Worm (Caenorhabditis elegans) whole organism, early embryonic: ENCODE results near the gene slc-17.7.

Experiments
- B0310.2 ChIP-seq: sonication (generic microtip); optimal IDR thresholded peaks from 2 replicates; lab custom pipeline; 2016; ENCODE audit warnings: mild to moderate bottlenecking, missing genetic modification characterization, missing compliant biosample characterization
- F13C5.2 ChIP-seq: sonication (generic microtip); optimal IDR thresholded peaks from 2 replicates; lab custom pipeline; 2017; ENCODE audit warnings: mild to moderate bottlenecking, missing genetic modification characterization, inconsistent platforms, missing compliant biosample characterization
- aly-1 ChIP-seq: sonication (generic microtip); optimal IDR thresholded peaks from 2 replicates; lab custom pipeline; 2016; ENCODE audit warnings: missing genetic modification characterization, missing compliant biosample characterization
- ama-1 ChIP-seq: fragments of 150-350 bp; optimal IDR thresholded peaks from 2 replicates; lab custom pipeline; 2014
- ceh-13 ChIP-seq: fragments of 200-800 bp; sonication (Bioruptor generic); optimal IDR thresholded peaks from 2 replicates; lab custom pipeline; 2018; ENCODE audit warnings: mild to moderate bottlenecking, missing genetic modification characterization, missing compliant biosample characterization
- ceh-36 ChIP-seq: sonication (generic microtip); optimal IDR thresholded peaks from 2 replicates; lab custom pipeline; 2016; ENCODE audit warnings: missing genetic modification characterization, inconsistent platforms, missing compliant biosample characterization
- ets-7 ChIP-seq: sonication (generic microtip); optimal IDR thresholded peaks from 2 replicates; lab custom pipeline; 2016; ENCODE audit warnings: missing genotype, missing genetic modification characterization, missing compliant biosample characterization
- flt-1 ChIP-seq: fragments of 200-800 bp; sonication (Bioruptor generic); IDR thresholded peaks from 2 replicates; pipeline ENCODE4 v1.3.6; 2022; ENCODE audit warnings: missing genetic modification characterization, missing compliant biosample characterization
- hmbx-1 ChIP-seq: sonication (generic microtip); optimal IDR thresholded peaks from 2 replicates; lab custom pipeline; 2016; ENCODE audit warnings: mild to moderate bottlenecking, missing genetic modification characterization, missing compliant biosample characterization
- hmg-4 ChIP-seq: fragments of 200-800 bp; sonication (Bioruptor generic); optimal IDR thresholded peaks from 2 replicates; lab custom pipeline; 2018; ENCODE audit warnings: mild to moderate bottlenecking, missing genetic modification characterization, missing compliant biosample characterization
- hnd-1 ChIP-seq: sonication (generic microtip); optimal IDR thresholded peaks from 2 replicates; lab custom pipeline; 2016; ENCODE audit warnings: missing genetic modification characterization, missing compliant biosample characterization
- pes-1 ChIP-seq: fragments of 200-800 bp; sonication (Bioruptor generic); IDR thresholded peaks from 2 replicates; pipeline ENCODE4 v1.3.6; 2022; ENCODE audit warnings: missing genetic modification reagents, missing genetic modification characterization, missing compliant biosample characterization
- scrt-1 ChIP-seq: fragments of 200-800 bp; sonication (Bioruptor generic); IDR thresholded peaks from 2 replicates; pipeline ENCODE4 v1.3.6; 2022; ENCODE audit warnings: missing genetic modification characterization, missing compliant biosample characterization
- sea-1 ChIP-seq: fragments of 200-800 bp; sonication (Bioruptor generic); conservative IDR thresholded peaks from 2 replicates; pipeline ENCODE4 v1.3.6; 2022; ENCODE audit warnings: missing genetic modification characterization, missing compliant biosample characterization
- tbx-11 ChIP-seq: fragments of 200-800 bp; sonication (Bioruptor generic); IDR thresholded peaks from 2 replicates; pipeline ENCODE4 v1.3.6; 2022; ENCODE audit warnings: missing genetic modification characterization, missing compliant biosample characterization
- tbx-37 ChIP-seq: fragments of 200-800 bp; sonication (Bioruptor generic); conservative IDR thresholded peaks from 2 replicates; pipeline ENCODE4 v1.3.6; 2022; ENCODE audit warnings: missing genetic modification reagents, missing genetic modification characterization, missing compliant biosample characterization
- tra-4 ChIP-seq: sonication (generic microtip); optimal IDR thresholded peaks from 2 replicates; lab custom pipeline; 2017; ENCODE audit warnings: missing genetic modification characterization, missing compliant biosample characterization

Gene slc-17.7

ce11 chrV:9219390-9219733 is 46.9 kb downstream of the slc-17.7 start:
- TF ChIP-seq ceh-36 (tag; lab: Kevin White, UChicago) (peak; percentile 44), sea-1 (GFP tag; lab: Robert Waterston, UW) (no peak)

ce11 chrV:9218655-9219389 is 47.5 kb downstream of the slc-17.7 start:
- TF ChIP-seq tbx-11 (GFP tag; lab: Robert Waterston, UW) (0 out of 2 replicates have a peak, but pooled peaks have one; percentile 32), sea-1 (GFP tag; lab: Robert Waterston, UW) (no peak)

DNA sequence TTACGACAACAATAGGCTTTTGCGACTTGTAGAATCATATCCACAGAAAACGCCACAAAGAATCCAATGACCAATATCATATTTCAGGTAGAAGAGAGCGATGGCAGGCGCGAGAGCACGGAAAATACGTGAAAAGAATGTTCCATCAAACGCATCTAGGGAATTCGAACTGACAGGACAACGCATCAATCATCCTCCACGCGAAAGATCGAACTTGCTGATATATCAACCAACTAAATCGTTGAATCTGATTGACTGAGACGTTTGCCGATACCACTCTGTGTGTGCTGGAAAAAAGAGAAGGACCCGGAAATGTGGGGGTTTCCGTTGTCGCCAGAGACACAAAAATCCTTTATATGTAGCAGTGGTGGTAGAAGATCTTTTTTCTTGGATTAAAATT is 48.1 kb downstream of the slc-17.7 start:
- TF ChIP-seq ama-1 (lab: Kevin White, UChicago) = no peak
- no peak for TF ChIP-seq pes-1 (GFP tag; lab: Robert Waterston, UW)
- no peak for TF ChIP-seq tbx-11 (GFP tag; lab: Robert Waterston, UW)
- TF ChIP-seq ets-7 (tag; lab: Kevin White, UChicago) = no peak
- TF ChIP-seq ceh-36 (tag; lab: Kevin White, UChicago) = no peak
- no peak for TF ChIP-seq scrt-1 (GFP tag; lab: Robert Waterston, UW)
- no peak for TF ChIP-seq hnd-1 (tag; lab: Kevin White, UChicago)
- no peak for TF ChIP-seq aly-1 (tag; lab: Kevin White, UChicago)
- no peak for TF ChIP-seq F13C5.2 (tag; lab: Kevin White, UChicago)
- no peak for TF ChIP-seq hmg-4
- TF ChIP-seq flt-1 (GFP tag; lab: Robert Waterston, UW) = no peak
- no peak for TF ChIP-seq ceh-13 (GFP tag; lab: Kevin White, UChicago)
- no peak for TF ChIP-seq tbx-37 (GFP tag; lab: Robert Waterston, UW)
- TF ChIP-seq tra-4 (tag; lab: Kevin White, UChicago) = no peak
- no peak for TF ChIP-seq hmbx-1
- no peak for TF ChIP-seq sea-1 (GFP tag; lab: Robert Waterston, UW)
- TF ChIP-seq B0310.2 (tag; lab: Kevin White, UChicago) = no peak

- TF ChIP-seq tbx-37 (GFP tag; lab: Robert Waterston, UW) (no peak), flt-1 (GFP tag; lab: Robert Waterston, UW) (no peak)
Observed at ce11 chrV:9217158-9217557, 49.1 kb downstream of the slc-17.7 start, which contains the start of gene pacs-1. Gene pacs-1, minus strand, starts transcription at chrV:9217258.
